Worm (Caenorhabditis elegans) whole organism, early embryonic: ENCODE data around the gene txt-12.

Experiments used
- B0310.2 ChIP-seq: sonication (generic microtip); optimal IDR thresholded peaks from 2 replicates; lab custom pipeline; 2016; ENCODE audit warnings: mild to moderate bottlenecking, missing genetic modification characterization, missing compliant biosample characterization
- F13C5.2 ChIP-seq: sonication (generic microtip); optimal IDR thresholded peaks from 2 replicates; lab custom pipeline; 2017; ENCODE audit warnings: mild to moderate bottlenecking, missing genetic modification characterization, inconsistent platforms, missing compliant biosample characterization
- aly-1 ChIP-seq: sonication (generic microtip); optimal IDR thresholded peaks from 2 replicates; lab custom pipeline; 2016; ENCODE audit warnings: missing genetic modification characterization, missing compliant biosample characterization
- ama-1 ChIP-seq: fragments of 150-350 bp; optimal IDR thresholded peaks from 2 replicates; lab custom pipeline; 2014
- ceh-13 ChIP-seq: fragments of 200-800 bp; sonication (Bioruptor generic); optimal IDR thresholded peaks from 2 replicates; lab custom pipeline; 2018; ENCODE audit warnings: mild to moderate bottlenecking, missing genetic modification characterization, missing compliant biosample characterization
- ceh-36 ChIP-seq: sonication (generic microtip); optimal IDR thresholded peaks from 2 replicates; lab custom pipeline; 2016; ENCODE audit warnings: missing genetic modification characterization, inconsistent platforms, missing compliant biosample characterization
- ets-7 ChIP-seq: sonication (generic microtip); optimal IDR thresholded peaks from 2 replicates; lab custom pipeline; 2016; ENCODE audit warnings: missing genotype, missing genetic modification characterization, missing compliant biosample characterization
- flt-1 ChIP-seq: fragments of 200-800 bp; sonication (Bioruptor generic); IDR thresholded peaks from 2 replicates; pipeline ENCODE4 v1.3.6; 2022; ENCODE audit warnings: missing genetic modification characterization, missing compliant biosample characterization
- hmbx-1 ChIP-seq: sonication (generic microtip); optimal IDR thresholded peaks from 2 replicates; lab custom pipeline; 2016; ENCODE audit warnings: mild to moderate bottlenecking, missing genetic modification characterization, missing compliant biosample characterization
- hmg-4 ChIP-seq: fragments of 200-800 bp; sonication (Bioruptor generic); optimal IDR thresholded peaks from 2 replicates; lab custom pipeline; 2018; ENCODE audit warnings: mild to moderate bottlenecking, missing genetic modification characterization, missing compliant biosample characterization
- hnd-1 ChIP-seq: sonication (generic microtip); optimal IDR thresholded peaks from 2 replicates; lab custom pipeline; 2016; ENCODE audit warnings: missing genetic modification characterization, missing compliant biosample characterization
- pes-1 ChIP-seq: fragments of 200-800 bp; sonication (Bioruptor generic); IDR thresholded peaks from 2 replicates; pipeline ENCODE4 v1.3.6; 2022; ENCODE audit warnings: missing genetic modification reagents, missing genetic modification characterization, missing compliant biosample characterization
- scrt-1 ChIP-seq: fragments of 200-800 bp; sonication (Bioruptor generic); IDR thresholded peaks from 2 replicates; pipeline ENCODE4 v1.3.6; 2022; ENCODE audit warnings: missing genetic modification characterization, missing compliant biosample characterization
- sea-1 ChIP-seq: fragments of 200-800 bp; sonication (Bioruptor generic); conservative IDR thresholded peaks from 2 replicates; pipeline ENCODE4 v1.3.6; 2022; ENCODE audit warnings: missing genetic modification characterization, missing compliant biosample characterization
- tbx-11 ChIP-seq: fragments of 200-800 bp; sonication (Bioruptor generic); IDR thresholded peaks from 2 replicates; pipeline ENCODE4 v1.3.6; 2022; ENCODE audit warnings: missing genetic modification characterization, missing compliant biosample characterization
- tbx-37 ChIP-seq: fragments of 200-800 bp; sonication (Bioruptor generic); conservative IDR thresholded peaks from 2 replicates; pipeline ENCODE4 v1.3.6; 2022; ENCODE audit warnings: missing genetic modification reagents, missing genetic modification characterization, missing compliant biosample characterization
- tra-4 ChIP-seq: sonication (generic microtip); optimal IDR thresholded peaks from 2 replicates; lab custom pipeline; 2017; ENCODE audit warnings: missing genetic modification characterization, missing compliant biosample characterization

The txt-12 gene

DNA sequence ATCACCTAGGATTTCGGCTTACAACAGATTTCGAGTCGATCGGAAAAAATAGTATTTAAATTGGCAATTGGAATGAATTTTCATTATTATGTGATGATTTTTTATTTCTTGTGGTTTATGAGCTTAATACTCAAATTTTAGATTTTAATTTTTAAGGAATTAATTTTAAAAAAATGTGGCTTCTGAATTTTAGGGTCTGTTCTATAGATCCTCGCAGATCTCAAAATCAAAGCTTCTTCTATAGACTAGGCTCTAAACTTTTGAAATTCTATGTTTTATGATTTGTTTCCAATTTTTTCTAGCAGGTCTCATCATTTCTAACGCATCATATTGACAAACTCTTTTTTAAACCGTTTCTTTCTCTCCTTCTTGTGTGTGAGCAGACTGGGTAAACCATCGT, at the start of gene txt-12:
Gene txt-12, plus strand, starts transcription at position 301 of the 400 bp plus-strand sequence.
- TF ChIP-seq sea-1 (GFP tag; lab: Robert Waterston, UW) (no peak), hmbx-1 (tag; lab: Kevin White, UChicago) (no peak), flt-1 (GFP tag; lab: Robert Waterston, UW) (no peak), pes-1 (GFP tag; lab: Robert Waterston, UW) (no peak), hnd-1 (tag; lab: Kevin White, UChicago) (no peak), tbx-37 (GFP tag; lab: Robert Waterston, UW) (no peak), hmg-4 (GFP tag; lab: Kevin White, UChicago) (no peak), ceh-13 (no peak), tra-4 (tag; lab: Kevin White, UChicago) (no peak), F13C5.2 (tag; lab: Kevin White, UChicago) (no peak), ceh-36 (tag; lab: Kevin White, UChicago) (no peak), tbx-11 (GFP tag; lab: Robert Waterston, UW) (no peak), B0310.2 (tag; lab: Kevin White, UChicago) (no peak), ets-7 (no peak)

ce11 chrV:15048107-15048506, 44.7 kb upstream of the txt-12 start, which contains the start of gene sdc-3:
Gene sdc-3 (minus strand): TSS chrV:15048207.
- TF ChIP-seq ama-1 (lab: Kevin White, UChicago) = no peak
- no peak for TF ChIP-seq sea-1 (GFP tag; lab: Robert Waterston, UW)
- no peak for TF ChIP-seq tbx-11 (GFP tag; lab: Robert Waterston, UW)
- TF ChIP-seq tbx-37 (GFP tag; lab: Robert Waterston, UW) = no peak
- TF ChIP-seq aly-1 (tag; lab: Kevin White, UChicago) = no peak
- no peak for TF ChIP-seq hnd-1 (tag; lab: Kevin White, UChicago)
- no peak for TF ChIP-seq hmbx-1 (tag; lab: Kevin White, UChicago)
- TF ChIP-seq B0310.2 (tag; lab: Kevin White, UChicago) = no peak
- no peak for TF ChIP-seq ets-7
- TF ChIP-seq F13C5.2 (tag; lab: Kevin White, UChicago) = no peak
- no peak for TF ChIP-seq scrt-1 (GFP tag; lab: Robert Waterston, UW)
- TF ChIP-seq ceh-13 = no peak
- TF ChIP-seq hmg-4 (GFP tag; lab: Kevin White, UChicago) = no peak
- no peak for TF ChIP-seq flt-1 (GFP tag; lab: Robert Waterston, UW)
- TF ChIP-seq pes-1 (GFP tag; lab: Robert Waterston, UW) = no peak
- TF ChIP-seq ceh-36 (tag; lab: Kevin White, UChicago) = no peak
- no peak for TF ChIP-seq tra-4 (tag; lab: Kevin White, UChicago)

- TF ChIP-seq ets-7 (no peak), tbx-37 (GFP tag; lab: Robert Waterston, UW) (no peak), F13C5.2 (tag; lab: Kevin White, UChicago) (no peak), hmg-4 (GFP tag; lab: Kevin White, UChicago) (no peak), scrt-1 (GFP tag; lab: Robert Waterston, UW) (no peak), tra-4 (tag; lab: Kevin White, UChicago) (no peak), ceh-13 (no peak), sea-1 (GFP tag; lab: Robert Waterston, UW) (no peak), flt-1 (GFP tag; lab: Robert Waterston, UW) (no peak), hmbx-1 (tag; lab: Kevin White, UChicago) (no peak)
Observed at ce11 chrV:15051720-15052119, 41.0 kb upstream of the txt-12 start.

DNA sequence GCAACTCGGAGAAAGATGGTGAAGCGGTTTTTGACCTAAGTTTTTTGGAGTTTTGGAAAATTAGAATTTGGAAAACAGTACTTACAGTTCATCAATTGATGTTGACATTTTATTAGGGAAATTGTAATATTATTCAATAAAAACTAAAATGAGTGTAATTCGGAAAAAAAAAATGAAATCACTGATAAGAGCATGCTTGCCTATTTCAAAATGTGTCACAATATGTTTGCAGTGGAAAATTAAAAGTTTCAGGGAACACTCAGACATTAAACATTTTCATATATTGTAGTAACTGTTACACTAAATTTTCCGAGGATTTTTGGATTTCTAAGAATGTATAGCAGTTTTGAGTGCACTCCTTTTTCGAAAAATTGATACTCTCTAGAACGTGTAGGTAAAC, 40.4 kb upstream of the txt-12 start, which contains the start of the genes fbxa-82 and C25D7.5:
Gene fbxa-82, minus strand, starts transcription at position 163 of the 400 bp plus-strand sequence.
Gene C25D7.5, plus strand, starts transcription at position 283 of the 400 bp plus-strand sequence.
- TF ChIP-seq sea-1 (GFP tag; lab: Robert Waterston, UW) = no peak
- no peak for TF ChIP-seq hmg-4 (GFP tag; lab: Kevin White, UChicago)
- no peak for TF ChIP-seq tra-4 (tag; lab: Kevin White, UChicago)
- TF ChIP-seq ama-1 (lab: Kevin White, UChicago) = no peak
- no peak for TF ChIP-seq hmbx-1 (tag; lab: Kevin White, UChicago)
- no peak for TF ChIP-seq F13C5.2 (tag; lab: Kevin White, UChicago)
- no peak for TF ChIP-seq aly-1 (tag; lab: Kevin White, UChicago)
- no peak for TF ChIP-seq ceh-13

DNA sequence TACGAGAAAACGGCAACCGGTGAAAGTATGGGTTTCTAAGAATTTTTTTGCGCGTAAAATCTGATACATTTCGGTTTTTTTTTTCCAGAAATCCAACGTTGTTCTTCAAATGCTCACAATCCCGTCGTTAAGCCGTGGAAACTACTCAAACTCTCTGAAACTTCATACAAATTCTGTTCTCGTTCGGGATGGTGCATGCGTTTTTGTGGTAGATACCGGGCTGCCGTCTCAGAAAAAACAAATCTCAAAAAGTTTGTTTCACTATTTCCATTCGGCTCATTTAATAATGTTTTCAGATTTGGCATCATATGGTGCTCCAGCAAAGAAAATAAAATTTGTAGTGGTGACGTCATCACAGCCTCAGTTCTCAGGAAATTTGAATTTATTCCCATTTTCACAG, 38.0 kb upstream of the txt-12 start:
- TF ChIP-seq scrt-1 (GFP tag; lab: Robert Waterston, UW) = no peak

DNA sequence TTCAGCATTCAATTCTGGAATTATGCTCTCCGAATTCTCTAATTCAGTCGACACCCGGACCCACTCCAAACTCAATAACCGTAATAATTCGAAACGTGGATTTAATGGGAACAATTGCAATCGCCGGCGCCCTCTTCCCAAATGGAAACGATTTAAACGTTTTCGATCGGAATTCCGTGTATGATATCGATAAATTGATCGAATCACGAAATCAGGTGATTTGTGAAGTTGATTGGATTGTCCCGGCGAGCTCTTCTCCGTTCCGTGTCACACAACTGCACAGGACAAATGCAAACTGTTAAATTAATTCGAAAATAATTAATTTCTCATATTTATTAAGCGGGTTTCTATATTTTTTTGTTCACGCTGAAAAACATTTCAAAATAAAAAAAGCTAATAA, 36.9 kb upstream of the txt-12 start, which contains the start of gene C25D7.16:
Gene C25D7.16, plus strand, starts transcription at position 301 of the 400 bp plus-strand sequence.
- TF ChIP-seq scrt-1 (GFP tag; lab: Robert Waterston, UW) = no peak

DNA sequence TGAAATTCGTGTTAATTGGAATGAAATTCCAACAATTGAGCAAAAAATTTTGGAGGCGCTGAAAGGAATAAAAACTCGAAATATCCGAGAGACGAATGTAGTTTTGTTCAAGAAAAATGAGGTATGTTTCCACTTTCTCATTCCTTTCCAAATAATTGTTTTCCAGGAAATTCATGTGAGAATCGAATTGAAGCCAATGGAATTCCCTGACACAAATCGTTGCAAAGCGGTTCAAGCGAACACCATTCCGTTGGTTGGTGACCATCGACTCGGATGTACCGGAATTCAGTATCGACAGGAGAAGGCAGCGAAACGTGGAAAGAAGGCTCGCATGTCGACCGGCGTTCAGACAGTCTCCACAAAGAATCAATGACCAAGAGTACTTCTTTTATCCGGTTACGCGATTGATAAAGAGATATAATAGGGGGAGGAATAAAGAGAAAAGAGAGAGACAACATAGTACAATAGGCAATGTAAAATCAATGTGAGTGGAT, 36.4 kb upstream of the txt-12 start:
- TF ChIP-seq pes-1 (GFP tag; lab: Robert Waterston, UW) (no peak), aly-1 (tag; lab: Kevin White, UChicago) (no peak), ama-1 (lab: Kevin White, UChicago) (no peak), flt-1 (GFP tag; lab: Robert Waterston, UW) (no peak), ceh-36 (tag; lab: Kevin White, UChicago) (no peak), sea-1 (GFP tag; lab: Robert Waterston, UW) (no peak; the same call in 1 of the 2 replicates)

- TF ChIP-seq sea-1 (GFP tag; lab: Robert Waterston, UW) (no peak), ets-7 (no peak), tra-4 (tag; lab: Kevin White, UChicago) (no peak), hmbx-1 (tag; lab: Kevin White, UChicago) (no peak), aly-1 (tag; lab: Kevin White, UChicago) (no peak), tbx-37 (GFP tag; lab: Robert Waterston, UW) (no peak), B0310.2 (tag; lab: Kevin White, UChicago) (no peak), ceh-13 (no peak), tbx-11 (GFP tag; lab: Robert Waterston, UW) (no peak), ceh-36 (tag; lab: Kevin White, UChicago) (no peak), flt-1 (GFP tag; lab: Robert Waterston, UW) (no peak), hnd-1 (tag; lab: Kevin White, UChicago) (no peak), F13C5.2 (tag; lab: Kevin White, UChicago) (no peak), scrt-1 (GFP tag; lab: Robert Waterston, UW) (no peak), pes-1 (GFP tag; lab: Robert Waterston, UW) (no peak), ama-1 (lab: Kevin White, UChicago) (no peak), hmg-4 (GFP tag; lab: Kevin White, UChicago) (no peak)
Observed at ce11 chrV:15057724-15058123, 35.0 kb upstream of the txt-12 start.
